Fruit fly (Drosophila melanogaster): ENCODE measurements around the gene betaGlu.

betaGlu gene

dm6 chr3R:31741278-31741677 is 30.4 kb downstream of the betaGlu start (continued):
- TF ChIP-seq CG6854 (GFP tag; optimal IDR thresholded peaks at IDR 0.05) (no peak), Ets96B (tag; optimal IDR thresholded peaks at IDR 0.05) (peak; percentile 7)

DNA sequence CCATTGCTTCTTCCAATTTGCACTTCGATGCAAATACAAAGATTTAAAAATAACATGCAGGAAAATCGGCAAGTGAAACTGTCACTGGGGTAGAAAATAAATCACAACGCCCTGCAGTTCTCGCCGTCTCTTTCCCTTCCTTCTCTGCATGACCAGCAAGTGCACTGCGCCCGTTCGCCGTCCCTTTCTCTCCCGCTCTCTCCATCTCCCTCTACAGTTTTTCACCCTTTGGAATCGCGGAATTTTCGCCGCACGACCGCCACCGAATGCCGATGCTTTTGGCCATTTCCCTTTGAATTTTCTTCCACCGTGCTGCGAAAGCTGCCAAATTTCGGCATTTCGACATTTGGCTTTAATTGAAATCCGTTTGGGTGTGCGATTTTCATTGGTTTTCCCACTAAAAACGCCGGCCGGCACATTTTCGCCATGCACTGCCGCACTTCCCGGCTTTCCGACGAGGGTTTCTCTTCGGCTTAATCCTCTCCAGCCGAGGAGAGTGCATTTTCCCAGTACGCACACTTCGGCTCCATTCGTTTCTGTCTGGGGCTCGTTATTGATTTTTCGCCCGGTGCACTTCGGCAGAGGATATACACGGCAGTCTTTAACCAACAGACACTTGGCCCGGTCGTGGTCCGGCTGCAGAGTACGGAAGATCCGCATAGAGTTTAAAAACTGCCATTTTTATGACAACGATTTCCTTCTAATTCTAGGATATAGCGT is 32.4 kb downstream of the betaGlu start:
- TF ChIP-seq topi (GFP tag; optimal IDR thresholded peaks at IDR 0.05): no peak
- no peak for TF ChIP-seq CG6163 (GFP tag; IDR thresholded peaks at IDR 0.05)
- no peak for TF ChIP-seq Sox102F (GFP tag; optimal IDR thresholded peaks at IDR 0.05)
- TF ChIP-seq Sox15 (GFP tag; optimal IDR thresholded peaks at IDR 0.05): no peak
- no peak for TF ChIP-seq CG11294 (GFP tag; IDR thresholded peaks at IDR 0.05)

- TF ChIP-seq Gug (GFP tag; IDR thresholded peaks at IDR 0.05): peak; percentile 10; the same call in 1 of the 2 replicates
- TF ChIP-seq fd59A (GFP tag; optimal IDR thresholded peaks at IDR 0.05): no peak
Observed at dm6 chr3R:31738060-31738619, 33.5 kb downstream of the betaGlu start, which contains the start of gene eEF1alpha2. eEF1alpha2 (plus strand) TSS chr3R:31738468.

dm6 chr3R:31736776-31737175 is 34.9 kb downstream of the betaGlu start, which contains the start of the genes CstF50 and CG11563:
CstF50 (minus strand) TSS chr3R:31736963.
CG11563 (plus strand) TSS chr3R:31737035.
- TF ChIP-seq CG16779 (tag; optimal IDR thresholded peaks at IDR 0.05) (no peak), CG1621 (tag; optimal IDR thresholded peaks at IDR 0.05) (peak; percentile 68)

- TF ChIP-seq ss (GFP tag; optimal IDR thresholded peaks at IDR 0.05) (no peak), vri (GFP tag; optimal IDR thresholded peaks at IDR 0.05) (no peak), CG11762 (GFP tag; optimal IDR thresholded peaks at IDR 0.05; ENCODE audit: insufficient read depth) (no peak), CG8319 (GFP tag; optimal IDR thresholded peaks at IDR 0.05) (no peak), CG11294 (GFP tag; IDR thresholded peaks at IDR 0.05) (no peak), Ets21C (GFP tag; optimal IDR thresholded peaks at IDR 0.05) (no peak), dac (GFP tag; optimal IDR thresholded peaks at IDR 0.05) (no peak), CG6163 (GFP tag; IDR thresholded peaks at IDR 0.05) (no peak), acj6 (GFP tag; optimal IDR thresholded peaks at IDR 0.05) (no peak), CG34406 (GFP tag; optimal IDR thresholded peaks at IDR 0.05) (no peak), salr (GFP tag; optimal IDR thresholded peaks at IDR 0.05) (no peak), CG6854 (GFP tag; optimal IDR thresholded peaks at IDR 0.05) (no peak), Blimp-1 (GFP tag; optimal IDR thresholded peaks at IDR 0.05) (no peak), Sox15 (GFP tag; optimal IDR thresholded peaks at IDR 0.05) (no peak)
Observed at dm6 chr3R:31727773-31728172, 43.9 kb downstream of the betaGlu start.

dm6 chr3R:31726286-31726685 is 45.4 kb downstream of the betaGlu start:
- TF ChIP-seq Hr39 (GFP tag; optimal IDR thresholded peaks at IDR 0.05) (no peak), Eip93F (GFP tag; optimal IDR thresholded peaks at IDR 0.05) (no peak), CG3032 (tag; optimal IDR thresholded peaks at IDR 0.05) (no peak), fkh (GFP tag; optimal IDR thresholded peaks at IDR 0.05) (no peak)

DNA sequence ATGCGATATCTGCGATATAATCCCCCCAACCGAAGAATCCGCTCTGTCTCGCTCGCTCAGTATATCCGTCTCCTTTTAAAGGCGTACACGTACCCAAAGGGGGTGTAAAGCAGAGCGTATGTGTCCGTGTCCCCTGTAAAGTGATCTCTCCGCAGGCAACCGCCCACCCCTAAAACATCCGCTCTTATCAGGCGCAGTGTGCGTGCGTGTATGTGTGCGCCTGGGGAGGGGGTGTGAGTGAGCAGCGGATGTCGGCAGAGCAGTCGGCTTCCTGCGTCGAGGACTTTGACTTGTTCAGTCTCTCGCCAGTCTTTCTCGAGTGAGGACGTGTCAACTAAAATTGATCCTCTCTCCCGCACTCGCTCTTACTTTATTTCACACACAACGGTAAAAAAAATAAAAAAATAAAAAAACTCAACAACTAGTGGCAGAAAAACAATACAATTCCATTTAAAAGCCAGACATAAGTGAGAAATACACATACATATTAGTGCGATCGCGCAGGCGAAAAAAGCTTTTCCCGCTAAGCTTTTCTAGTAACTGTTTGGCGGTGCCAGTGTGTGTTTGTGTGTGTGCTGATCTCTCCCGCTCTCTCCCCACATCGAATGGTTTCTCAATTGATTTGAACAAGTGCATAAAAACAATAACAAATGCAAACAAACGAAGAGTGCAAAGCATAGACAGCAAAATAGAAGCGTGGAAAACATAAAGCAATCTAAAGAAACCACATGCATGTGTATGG is 46.0 kb downstream of the betaGlu start:
- peak; percentile 1 for TF ChIP-seq esn (GFP tag; optimal IDR thresholded peaks at IDR 0.05)
- peak; percentile 37 for TF ChIP-seq dsx (GFP tag; optimal IDR thresholded peaks at IDR 0.05; ENCODE audit: poor library complexity, severe bottlenecking)
- no peak for TF ChIP-seq CG10631 (GFP tag; optimal IDR thresholded peaks at IDR 0.05)
- peak; percentile 46 for TF ChIP-seq spab (GFP tag; optimal IDR thresholded peaks at IDR 0.05)
- peak; percentile 79 for TF ChIP-seq svp (GFP tag)
- TF ChIP-seq CG32006 (GFP tag; optimal IDR thresholded peaks at IDR 0.05): no peak
- TF ChIP-seq lz (GFP tag; optimal IDR thresholded peaks at IDR 0.05): peak; percentile 10
- TF ChIP-seq CG6163 (GFP tag; IDR thresholded peaks at IDR 0.05): peak; percentile 68; the same call in 2 of the 3 replicates
- no peak for TF ChIP-seq OdsH (GFP tag; optimal IDR thresholded peaks at IDR 0.05)
- peak; percentile 85 to 89 for TF ChIP-seq ss (GFP tag; optimal IDR thresholded peaks at IDR 0.05)
- peak; percentile 45; the same call in 1 of the 3 replicates for TF ChIP-seq CG8119 (GFP tag; IDR thresholded peaks at IDR 0.05)
- peak; percentile 79 for TF ChIP-seq CG6808 (GFP tag; optimal IDR thresholded peaks at IDR 0.05)
- no peak for TF ChIP-seq pdm3 (GFP tag; optimal IDR thresholded peaks at IDR 0.05)
- no peak for TF ChIP-seq CG6276 (GFP tag; optimal IDR thresholded peaks at IDR 0.05)

Data from whole organism, prepupa.